Worm (Caenorhabditis elegans) whole organism, L1 larva: ENCODE results near the gene K09A9.6.

ENCODE experiments used
- aha-1 ChIP-seq: fragments of 150-350 bp; optimal IDR thresholded peaks from 2 replicates; lab custom pipeline; 2014; ENCODE audit warnings: missing biosample characterization, missing genetic modification characterization
- ama-1 ChIP-seq: fragments of 150-350 bp; optimal IDR thresholded peaks from 2 replicates; lab custom pipeline; 2014
- ceh-8 ChIP-seq: fragments of 200-800 bp; sonication (Bioruptor generic); optimal IDR thresholded peaks from 2 replicates; lab custom pipeline; 2018; ENCODE audit warnings: mild to moderate bottlenecking, missing genetic modification characterization, moderate library complexity, missing compliant biosample characterization
- ceh-82 ChIP-seq, 3 experiments: fragments of 150-350 bp in 1 of 3; sonication (generic microtip) in 2 of 3; optimal IDR thresholded peaks; 2 replicates each; lab custom pipeline; 2014 to 2017; ENCODE audit warnings: missing biosample characterization in 3 of 3, missing genetic modification characterization in 3 of 3
- ces-1 ChIP-seq: fragments of 150-350 bp; optimal IDR thresholded peaks from 2 replicates; lab custom pipeline; 2014; ENCODE audit warnings: missing biosample characterization, missing genetic modification reagents, missing genetic modification characterization
- dsc-1 ChIP-seq: sonication (generic microtip); optimal IDR thresholded peaks from 2 replicates; lab custom pipeline; 2016; ENCODE audit warnings: mild to moderate bottlenecking, missing genetic modification characterization, missing compliant biosample characterization
- efl-1 ChIP-seq, 4 experiments: fragments of 150-350 bp; optimal IDR thresholded peaks in 3 of 4; peaks in 1 of 4; 1 replicate in 1 of 4; 2 replicates in 3 of 4; lab custom pipeline; 2014; ENCODE audit warnings: missing biosample characterization in 2 of 4, missing genetic modification characterization in 2 of 4, missing genetic modification reagents in 2 of 4
- efl-3 ChIP-seq: fragments of 200-800 bp; sonication (Bioruptor generic); optimal IDR thresholded peaks from 2 replicates; lab custom pipeline; 2018; ENCODE audit warnings: mild to moderate bottlenecking, missing genetic modification characterization, missing compliant biosample characterization
- elt-2 ChIP-seq: sonication (generic microtip); optimal IDR thresholded peaks from 2 replicates; lab custom pipeline; 2016; ENCODE audit warnings: missing genetic modification characterization, mild to moderate bottlenecking, inconsistent platforms, missing compliant biosample characterization, missing genetic modification reagents
- fkh-4 ChIP-seq: sonication (generic microtip); optimal IDR thresholded peaks from 2 replicates; lab custom pipeline; 2016; ENCODE audit warnings: missing compliant biosample characterization, missing genetic modification characterization, borderline replicate concordance
- fkh-8 ChIP-seq: sonication (generic microtip); optimal IDR thresholded peaks from 2 replicates; lab custom pipeline; 2016; ENCODE audit warnings: mild to moderate bottlenecking, missing genetic modification characterization, missing compliant biosample characterization
- hlh-17 ChIP-seq: fragments of 200-800 bp; sonication (Bioruptor generic); optimal IDR thresholded peaks from 2 replicates; lab custom pipeline; 2018; ENCODE audit warnings: missing genetic modification characterization, mild to moderate bottlenecking, missing compliant biosample characterization, moderate library complexity, borderline replicate concordance
- isw-1 ChIP-seq: fragments of 200-800 bp; sonication (Bioruptor generic); IDR thresholded peaks from 2 replicates; pipeline ENCODE4 v1.3.6; 2022; ENCODE audit warnings: missing genetic modification characterization, missing compliant biosample characterization
- lin-14 ChIP-seq: fragments of 200-800 bp; sonication (Bioruptor generic); optimal IDR thresholded peaks from 2 replicates; lab custom pipeline; 2018; ENCODE audit warnings: mild to moderate bottlenecking, missing genetic modification characterization, moderate library complexity, missing compliant biosample characterization
- lin-35 ChIP-seq, 2 experiments: fragments of 150-350 bp; optimal IDR thresholded peaks; 2 replicates each; lab custom pipeline; 2014; ENCODE audit warnings: missing biosample characterization in 2 of 2, missing genetic modification characterization in 2 of 2, missing genetic modification reagents in 2 of 2
- lin-39 ChIP-seq: fragments of 150-350 bp; optimal IDR thresholded peaks from 2 replicates; lab custom pipeline; 2014; ENCODE audit warnings: missing biosample characterization, missing genetic modification reagents, missing genetic modification characterization
- nhr-19 ChIP-seq: fragments of 200-800 bp; sonication (Bioruptor generic); conservative IDR thresholded peaks from 2 replicates; pipeline ENCODE4 v1.3.6; 2022; ENCODE audit warnings: missing genetic modification characterization, missing compliant biosample characterization
- nhr-20 ChIP-seq: sonication (generic microtip); optimal IDR thresholded peaks from 2 replicates; lab custom pipeline; 2016; ENCODE audit warnings: mild to moderate bottlenecking, missing genetic modification characterization, missing compliant biosample characterization
- nhr-47 ChIP-seq: sonication (generic microtip); optimal IDR thresholded peaks from 2 replicates; lab custom pipeline; 2016; ENCODE audit warnings: mild to moderate bottlenecking, missing genetic modification characterization, moderate library complexity, missing compliant biosample characterization
- nhr-71 ChIP-seq: sonication (generic microtip); optimal IDR thresholded peaks from 2 replicates; lab custom pipeline; 2016; ENCODE audit warnings: mild to moderate bottlenecking, missing genetic modification characterization, moderate library complexity, missing compliant biosample characterization
- nhr-85 ChIP-seq: sonication (generic microtip); peaks from one replicate; lab custom pipeline; 2016; ENCODE audit warnings: missing genetic modification characterization, inconsistent platforms, missing compliant biosample characterization
- pag-3 ChIP-seq: sonication (generic microtip); optimal IDR thresholded peaks from 2 replicates; lab custom pipeline; 2017; ENCODE audit warnings: missing genetic modification characterization, mild to moderate bottlenecking, missing compliant biosample characterization, antibody characterized with exemption, borderline replicate concordance; ENCODE audit not compliant: insufficient read depth
- pax-3 ChIP-seq: fragments of 200-800 bp; sonication (Bioruptor generic); optimal IDR thresholded peaks from 2 replicates; lab custom pipeline; 2018; ENCODE audit warnings: mild to moderate bottlenecking, missing genetic modification characterization, moderate library complexity, missing compliant biosample characterization
- rnt-1 ChIP-seq: sonication (generic microtip); optimal IDR thresholded peaks from 2 replicates; lab custom pipeline; 2016; ENCODE audit warnings: mild to moderate bottlenecking, missing genetic modification characterization, moderate library complexity, missing compliant biosample characterization
- skn-1 ChIP-seq: fragments of 150-350 bp; optimal IDR thresholded peaks from 2 replicates; lab custom pipeline; 2014; ENCODE audit warnings: missing biosample characterization, missing genetic modification characterization
- sox-4 ChIP-seq: sonication (generic microtip); optimal IDR thresholded peaks from 2 replicates; lab custom pipeline; 2016; ENCODE audit warnings: missing genetic modification characterization, missing compliant biosample characterization
- tbx-2 ChIP-seq: sonication (generic microtip); optimal IDR thresholded peaks from 2 replicates; lab custom pipeline; 2016; ENCODE audit warnings: missing genetic modification characterization, missing compliant biosample characterization
- tlp-1 ChIP-seq: fragments of 150-350 bp; optimal IDR thresholded peaks from 2 replicates; lab custom pipeline; 2014; ENCODE audit warnings: missing biosample characterization, missing genetic modification characterization
- unc-130 ChIP-seq: fragments of 150-350 bp; optimal IDR thresholded peaks from 2 replicates; lab custom pipeline; 2017; ENCODE audit warnings: missing biosample characterization, missing genetic modification characterization, inconsistent platforms
- unc-30 ChIP-seq: sonication (generic microtip); optimal IDR thresholded peaks from 2 replicates; lab custom pipeline; 2017; ENCODE audit warnings: missing biosample characterization, missing genetic modification characterization
- unc-62 ChIP-seq: fragments of 150-350 bp; optimal IDR thresholded peaks from 2 replicates; lab custom pipeline; 2014; ENCODE audit warnings: missing biosample characterization, missing genetic modification reagents, missing genetic modification characterization
- vab-15 ChIP-seq: sonication (generic microtip); optimal IDR thresholded peaks from 2 replicates; lab custom pipeline; 2017; ENCODE audit warnings: missing genotype, mild to moderate bottlenecking, missing genetic modification characterization, missing compliant biosample characterization
- xbp-1 ChIP-seq: sonication (generic microtip); optimal IDR thresholded peaks from 2 replicates; lab custom pipeline; 2016; ENCODE audit warnings: missing genetic modification characterization, missing compliant biosample characterization
- ztf-4 ChIP-seq: fragments of 150-350 bp; optimal IDR thresholded peaks from 2 replicates; lab custom pipeline; 2014; ENCODE audit warnings: missing biosample characterization, missing genetic modification characterization

Gene K09A9.6

ce11 chrX:15541437-15541836 is 35.6 kb upstream of the K09A9.6 start:
- no peak for TF ChIP-seq unc-62
- TF ChIP-seq pax-3 (tag; lab: Kevin White, UChicago): peak; percentile 47
- peak; percentile 57 for TF ChIP-seq fkh-8 (tag; lab: Kevin White, UChicago)
- no peak for TF ChIP-seq hlh-17 (GFP tag; lab: Kevin White, UChicago)
- no peak for TF ChIP-seq nhr-19 (GFP tag; lab: Robert Waterston, UW)
- TF ChIP-seq pag-3 (tag; lab: Kevin White, UChicago): no peak
- TF ChIP-seq nhr-20 (tag; lab: Kevin White, UChicago): no peak
- TF ChIP-seq aha-1 (tag; lab: Kevin White, UChicago): no peak
- peak; percentile 93 for TF ChIP-seq dsc-1 (tag; lab: Kevin White, UChicago)
- TF ChIP-seq ceh-82 (tag; optimal IDR thresholded peaks at IDR 0.05; lab: Kevin White, UChicago): no peak
- TF ChIP-seq sox-4 (tag; lab: Kevin White, UChicago): peak; percentile 16
- TF ChIP-seq nhr-47 (tag; lab: Kevin White, UChicago): peak; percentile 45
- TF ChIP-seq nhr-71 (tag; lab: Kevin White, UChicago): peak; percentile 2
- TF ChIP-seq tlp-1 (tag; lab: Kevin White, UChicago): no peak
- TF ChIP-seq, all 84 proteins: peak for 6

DNA sequence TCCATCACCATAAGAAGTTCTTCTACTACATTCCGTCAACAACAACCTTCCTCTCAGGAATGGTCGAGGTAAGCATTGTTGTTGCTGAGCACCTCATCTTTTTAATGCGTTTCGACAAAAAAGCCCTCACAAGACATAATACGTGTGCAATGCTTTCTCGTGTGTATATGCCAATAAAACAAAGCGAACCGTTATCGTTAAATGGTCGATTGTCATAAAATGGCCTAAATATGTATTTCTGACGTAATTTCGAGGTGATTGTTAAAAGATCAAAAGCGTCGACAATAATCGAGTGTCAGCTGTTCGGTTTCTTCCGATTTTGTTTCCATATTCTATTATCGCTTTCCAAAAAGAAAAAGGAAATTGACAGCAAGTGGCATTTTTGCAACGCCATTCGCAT is 32.4 kb upstream of the K09A9.6 start:
- peak in 1 of 2 experiments; percentile 1 for TF ChIP-seq lin-35 (GFP tag; optimal IDR thresholded peaks at IDR 0.05; lab: Kevin White, UChicago)
- peak; percentile 60 for TF ChIP-seq elt-2 (tag; lab: Kevin White, UChicago)
- TF ChIP-seq nhr-71 (tag; lab: Kevin White, UChicago): peak; percentile 9
- TF ChIP-seq rnt-1 (tag; lab: Kevin White, UChicago): no peak
- no peak for TF ChIP-seq unc-130 (tag; lab: Kevin White, UChicago)

DNA sequence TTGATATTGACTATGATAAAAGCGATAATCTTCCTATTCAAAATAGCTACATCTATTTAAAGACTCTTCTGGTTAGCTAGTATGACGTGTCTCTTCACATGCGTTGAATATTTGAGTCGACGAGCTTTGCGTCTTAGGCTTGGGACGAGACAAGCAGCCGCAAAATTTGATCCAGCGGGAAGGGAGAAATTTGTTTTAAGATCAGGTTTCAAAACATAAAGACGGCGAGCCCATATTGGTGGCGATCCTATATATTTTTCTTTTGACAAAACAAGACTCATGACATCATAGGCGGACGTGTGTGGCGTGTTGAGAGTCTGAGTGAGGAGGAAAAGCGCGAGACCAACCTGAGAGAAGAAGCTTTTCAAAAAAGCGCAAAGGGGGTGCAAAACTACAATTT is 31.6 kb upstream of the K09A9.6 start:
- TF ChIP-seq fkh-8 (tag; lab: Kevin White, UChicago) (peak; percentile 18), vab-15 (tag; lab: Kevin White, UChicago) (no peak), unc-62 (no peak), xbp-1 (no peak), efl-3 (GFP tag; lab: Kevin White, UChicago) (no peak), nhr-71 (tag; lab: Kevin White, UChicago) (peak; percentile 10), ceh-82 (tag; optimal IDR thresholded peaks at IDR 0.05; lab: Kevin White, UChicago) (peak in 1 of 3 experiments; percentile 1), ceh-8 (GFP tag; lab: Kevin White, UChicago) (no peak), tbx-2 (tag; lab: Kevin White, UChicago) (peak; percentile 27), lin-14 (GFP tag; lab: Kevin White, UChicago) (peak; percentile 31)

ce11 chrX:15546943-15547342 is 30.1 kb upstream of the K09A9.6 start:
- TF ChIP-seq elt-2 (tag; lab: Kevin White, UChicago) (peak; percentile 1), nhr-85 (peak; percentile 29), unc-130 (tag; lab: Kevin White, UChicago) (no peak), efl-1 (optimal IDR thresholded peaks at IDR 0.05; lab: Kevin White, UChicago) (no peak), efl-1 (GFP tag; optimal IDR thresholded peaks at IDR 0.05 in 1 of 2; lab: Kevin White, UChicago) (peak in 1 of 2 experiments; percentile 84)

ce11 chrX:15547896-15548295 is 29.1 kb upstream of the K09A9.6 start:
- TF ChIP-seq lin-14 (GFP tag; lab: Kevin White, UChicago) (peak; percentile 44), sox-4 (tag; lab: Kevin White, UChicago) (no peak), rnt-1 (tag; lab: Kevin White, UChicago) (no peak), isw-1 (GFP tag; lab: Robert Waterston, UW) (no peak), tbx-2 (tag; lab: Kevin White, UChicago) (peak; percentile 28), nhr-85 (no peak)

DNA sequence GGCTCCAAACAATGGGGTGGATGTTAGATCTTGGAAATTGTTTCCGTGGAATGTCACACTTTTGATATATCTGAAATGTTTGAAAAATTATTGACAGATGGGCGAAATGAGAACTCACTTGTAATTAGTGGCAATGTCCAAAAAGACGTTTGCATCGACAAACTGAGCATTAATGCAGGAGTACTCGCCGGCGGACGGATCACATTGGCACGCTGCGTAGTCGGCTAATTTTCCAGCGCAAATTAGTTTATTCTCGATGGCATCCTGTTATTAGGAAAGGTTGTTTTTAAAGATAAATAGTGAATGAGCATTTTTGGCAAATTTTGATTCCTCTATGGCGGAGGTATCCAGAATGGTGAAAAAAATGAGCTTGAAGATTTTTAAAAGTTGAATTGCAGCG is 26.3 kb upstream of the K09A9.6 start:
- no peak for TF ChIP-seq fkh-4 (tag; lab: Kevin White, UChicago)
- TF ChIP-seq ama-1: no peak
- TF ChIP-seq unc-30: no peak
- no peak for TF ChIP-seq lin-39 (tag; lab: Kevin White, UChicago)
- no peak for TF ChIP-seq ztf-4 (tag; lab: Kevin White, UChicago)
- no peak for TF ChIP-seq skn-1
- TF ChIP-seq ces-1 (GFP tag; lab: Kevin White, UChicago): no peak
- peak; percentile 46 for TF ChIP-seq lin-14 (GFP tag; lab: Kevin White, UChicago)
